Worm (Caenorhabditis elegans) whole organism, L2 larva: ENCODE measurements around the gene allo-1.
A peak's percentile ranks its signal among the peaks of the same experiment; 100 is the strongest.

Experiments
- F13H6.1 ChIP-seq: sonication (generic microtip); optimal IDR thresholded peaks from 2 replicates; lab custom pipeline; 2016; ENCODE audit warnings: missing genetic modification characterization, missing compliant biosample characterization
- R02D3.7 ChIP-seq: fragments of 150-350 bp; optimal IDR thresholded peaks from 2 replicates; lab custom pipeline; 2014; ENCODE audit warnings: missing biosample characterization, missing genetic modification characterization
- Y55F3AM.14 ChIP-seq: fragments of 200-800 bp; sonication (Bioruptor generic); optimal IDR thresholded peaks from 2 replicates; lab custom pipeline; 2018; ENCODE audit warnings: mild to moderate bottlenecking, missing genetic modification characterization, missing compliant biosample characterization
- ZK546.5 ChIP-seq: sonication (generic microtip); optimal IDR thresholded peaks from 2 replicates; lab custom pipeline; 2017; ENCODE audit warnings: missing biosample characterization, missing genetic modification characterization
- alr-1 ChIP-seq: fragments of 150-350 bp; optimal IDR thresholded peaks from 2 replicates; lab custom pipeline; 2014; ENCODE audit warnings: missing biosample characterization, missing genetic modification characterization
- aly-2 ChIP-seq: fragments of 150-350 bp; optimal IDR thresholded peaks from 2 replicates; lab custom pipeline; 2014; ENCODE audit warnings: missing biosample characterization, missing genetic modification characterization
- ceh-16 ChIP-seq: fragments of 150-350 bp; optimal IDR thresholded peaks from 2 replicates; lab custom pipeline; 2014; ENCODE audit warnings: missing biosample characterization, missing genetic modification characterization
- dmd-4 ChIP-seq: sonication (generic microtip); optimal IDR thresholded peaks from 2 replicates; lab custom pipeline; 2017; ENCODE audit warnings: missing biosample characterization, missing genetic modification characterization
- elt-1 ChIP-seq: fragments of 150-350 bp; optimal IDR thresholded peaks from 2 replicates; lab custom pipeline; 2014; ENCODE audit warnings: missing biosample characterization, missing genetic modification characterization
- fos-1 ChIP-seq: fragments of 150-350 bp; optimal IDR thresholded peaks from 2 replicates; lab custom pipeline; 2014; ENCODE audit warnings: missing biosample characterization, missing genetic modification characterization
- lin-11 ChIP-seq: fragments of 150-350 bp; sonication (generic microtip); optimal IDR thresholded peaks from 2 replicates; lab custom pipeline; 2014; ENCODE audit warnings: missing biosample characterization, missing genetic modification characterization, inconsistent platforms, mixed read lengths
- lin-13 ChIP-seq: fragments of 150-350 bp; optimal IDR thresholded peaks from 2 replicates; lab custom pipeline; 2014; ENCODE audit warnings: missing biosample characterization, missing genetic modification reagents, missing genetic modification characterization
- lin-39 ChIP-seq: fragments of 150-350 bp; optimal IDR thresholded peaks from 2 replicates; lab custom pipeline; 2014; ENCODE audit warnings: missing biosample characterization, missing genetic modification reagents, missing genetic modification characterization
- lsy-2 ChIP-seq, 2 experiments: fragments of 150-350 bp in 1 of 2; sonication (generic microtip) in 1 of 2; optimal IDR thresholded peaks; 2 replicates each; lab custom pipeline; 2014 to 2017; ENCODE audit warnings: missing biosample characterization in 2 of 2, missing genetic modification characterization in 2 of 2
- mab-5 ChIP-seq: fragments of 150-350 bp; optimal IDR thresholded peaks from 2 replicates; lab custom pipeline; 2014; ENCODE audit warnings: missing biosample characterization, missing genetic modification characterization
- mbf-1 ChIP-seq: sonication (generic microtip); optimal IDR thresholded peaks from 2 replicates; lab custom pipeline; 2017; ENCODE audit warnings: missing biosample characterization, missing genetic modification characterization
- nhr-11 ChIP-seq: fragments of 150-350 bp; optimal IDR thresholded peaks from 2 replicates; lab custom pipeline; 2014; ENCODE audit warnings: missing biosample characterization, missing genetic modification characterization
- nhr-12 ChIP-seq: fragments of 150-350 bp; optimal IDR thresholded peaks from 2 replicates; lab custom pipeline; 2014; ENCODE audit warnings: missing biosample characterization, missing genetic modification characterization
- nhr-129 ChIP-seq: fragments of 150-350 bp; optimal IDR thresholded peaks from 2 replicates; lab custom pipeline; 2014; ENCODE audit warnings: missing biosample characterization, missing genetic modification characterization
- nhr-21 ChIP-seq: fragments of 150-350 bp; optimal IDR thresholded peaks from 2 replicates; lab custom pipeline; 2014; ENCODE audit warnings: missing biosample characterization, missing genetic modification characterization
- nhr-23 ChIP-seq: fragments of 150-350 bp; optimal IDR thresholded peaks from 2 replicates; lab custom pipeline; 2014; ENCODE audit warnings: missing biosample characterization, missing genetic modification reagents, missing genetic modification characterization
- nhr-25 ChIP-seq: fragments of 150-350 bp; sonication (generic microtip); optimal IDR thresholded peaks from 3 replicates; lab custom pipeline; 2014; ENCODE audit warnings: missing biosample characterization, missing genetic modification characterization
- nhr-6 ChIP-seq: fragments of 150-350 bp; optimal IDR thresholded peaks from 2 replicates; lab custom pipeline; 2014; ENCODE audit warnings: missing biosample characterization, missing genetic modification characterization
- nhr-77 ChIP-seq: fragments of 150-350 bp; optimal IDR thresholded peaks from 2 replicates; lab custom pipeline; 2014; ENCODE audit warnings: missing biosample characterization, missing genetic modification characterization
- peb-1 ChIP-seq: fragments of 150-350 bp; optimal IDR thresholded peaks from 2 replicates; lab custom pipeline; 2014; ENCODE audit warnings: missing biosample characterization, missing genetic modification characterization
- sem-4 ChIP-seq: fragments of 150-350 bp; optimal IDR thresholded peaks from 2 replicates; lab custom pipeline; 2014; ENCODE audit warnings: missing biosample characterization, missing genetic modification reagents, missing genetic modification characterization
- sma-3 ChIP-seq: sonication (generic microtip); optimal IDR thresholded peaks from 2 replicates; lab custom pipeline; 2016; ENCODE audit warnings: missing genetic modification reagents, missing genetic modification characterization, missing compliant biosample characterization
- sma-9 ChIP-seq, 2 experiments: fragments of 150-350 bp in 1 of 2; sonication (generic microtip) in 1 of 2; optimal IDR thresholded peaks; 2 replicates each; lab custom pipeline; 2014 to 2016; ENCODE audit warnings: missing genetic modification characterization in 2 of 2, mild to moderate bottlenecking in 1 of 2, missing biosample characterization in 1 of 2, missing compliant biosample characterization in 1 of 2, missing genetic modification reagents in 1 of 2, moderate library complexity in 1 of 2
- snpc-4 ChIP-seq: fragments of 150-350 bp; optimal IDR thresholded peaks from 2 replicates; lab custom pipeline; 2014; ENCODE audit warnings: missing biosample characterization, missing genetic modification characterization
- unc-39 ChIP-seq: fragments of 150-350 bp; optimal IDR thresholded peaks from 2 replicates; lab custom pipeline; 2014; ENCODE audit warnings: missing biosample characterization, missing genetic modification characterization
- unc-55 ChIP-seq: fragments of 150-350 bp; sonication (generic microtip); optimal IDR thresholded peaks from 3 replicates; lab custom pipeline; 2014; ENCODE audit warnings: missing biosample characterization, missing genetic modification reagents, missing genetic modification characterization
- unc-62 ChIP-seq: fragments of 150-350 bp; optimal IDR thresholded peaks from 2 replicates; lab custom pipeline; 2014; ENCODE audit warnings: missing biosample characterization, missing genetic modification reagents, missing genetic modification characterization
- ztf-11 ChIP-seq: sonication (generic microtip); optimal IDR thresholded peaks from 2 replicates; lab custom pipeline; 2017; ENCODE audit warnings: missing biosample characterization, missing genetic modification characterization
- ztf-4 ChIP-seq: fragments of 150-350 bp; optimal IDR thresholded peaks from 2 replicates; lab custom pipeline; 2014; ENCODE audit warnings: missing biosample characterization, missing genetic modification characterization

The allo-1 gene

ce11 chrIV:10711729-10712128 is 14.9 kb upstream of the allo-1 start, which contains the start of gene glb-21:
Gene glb-21 (minus strand): TSS chrIV:10711794.
- no peak for TF ChIP-seq nhr-23 (tag; lab: Kevin White, UChicago)
- no peak for TF ChIP-seq F13H6.1 (tag; lab: Kevin White, UChicago)
- no peak for TF ChIP-seq dmd-4 (tag; lab: Kevin White, UChicago)
- TF ChIP-seq unc-55 (GFP tag; lab: Kevin White, UChicago) = no peak
- TF ChIP-seq lsy-2 (tag; optimal IDR thresholded peaks at IDR 0.05; lab: Kevin White, UChicago) = no peak
- no peak for TF ChIP-seq elt-1 (tag; lab: Kevin White, UChicago)
- TF ChIP-seq ceh-16 (tag; lab: Kevin White, UChicago) = no peak
- no peak for TF ChIP-seq unc-39 (tag; lab: Kevin White, UChicago)
- TF ChIP-seq R02D3.7 = no peak
- TF ChIP-seq nhr-11 (tag; lab: Kevin White, UChicago) = no peak
- no peak for TF ChIP-seq nhr-12 (tag; lab: Kevin White, UChicago)
- no peak for TF ChIP-seq snpc-4 (tag; lab: Kevin White, UChicago)
- no peak for TF ChIP-seq mbf-1 (tag; lab: Kevin White, UChicago)
- TF ChIP-seq ztf-4 (tag; lab: Kevin White, UChicago) = no peak
- TF ChIP-seq ztf-11 (tag; lab: Kevin White, UChicago) = no peak
- TF ChIP-seq nhr-25 = no peak
- no peak for TF ChIP-seq sma-3 (GFP tag; lab: Kevin White, UChicago)
- TF ChIP-seq, all 48 proteins: peak for 0

ce11 chrIV:10706090-10706489 is 9.2 kb upstream of the allo-1 start, which contains the start of gene R102.6:
Gene R102.6 (minus strand): TSS chrIV:10706190.
- no peak for TF ChIP-seq snpc-4 (tag; lab: Kevin White, UChicago)
- no peak for TF ChIP-seq ztf-4 (tag; lab: Kevin White, UChicago)
- no peak for TF ChIP-seq alr-1 (tag; lab: Kevin White, UChicago)
- TF ChIP-seq elt-1 (tag; lab: Kevin White, UChicago) = no peak
- TF ChIP-seq ZK546.5 (tag; lab: Kevin White, UChicago) = no peak
- TF ChIP-seq nhr-21 (tag; lab: Kevin White, UChicago) = no peak
- no peak for TF ChIP-seq lin-39

- TF ChIP-seq peb-1 = no peak
- TF ChIP-seq elt-1 (tag; lab: Kevin White, UChicago) = no peak
- TF ChIP-seq aly-2 = no peak
- no peak for TF ChIP-seq ZK546.5 (tag; lab: Kevin White, UChicago)
- no peak for TF ChIP-seq nhr-21 (tag; lab: Kevin White, UChicago)
- no peak for TF ChIP-seq mab-5 (tag; lab: Kevin White, UChicago)
- TF ChIP-seq snpc-4 (tag; lab: Kevin White, UChicago) = no peak
- TF ChIP-seq Y55F3AM.14 (GFP tag; lab: Kevin White, UChicago) = no peak
- TF ChIP-seq nhr-129 = no peak
- TF ChIP-seq sem-4 (tag; lab: Kevin White, UChicago) = no peak
- TF ChIP-seq unc-39 (tag; lab: Kevin White, UChicago) = no peak
- no peak for TF ChIP-seq dmd-4 (tag; lab: Kevin White, UChicago)
Observed at ce11 chrIV:10705176-10705575, 8.3 kb upstream of the allo-1 start, which contains the start of gene R102.10. Gene R102.10 (plus strand): TSS chrIV:10705476.

ce11 chrIV:10701866-10702458 is 5.1 kb upstream of the allo-1 start:
- TF ChIP-seq sma-9 (GFP tag; optimal IDR thresholded peaks at IDR 0.05; lab: Kevin White, UChicago) = peak; percentile 62
- no peak for TF ChIP-seq sma-9 (tag; optimal IDR thresholded peaks at IDR 0.05; lab: Kevin White, UChicago)
- peak; percentile 15 for TF ChIP-seq nhr-129
- peak; percentile 28 for TF ChIP-seq sma-3 (GFP tag; lab: Kevin White, UChicago)
- TF ChIP-seq fos-1 = peak; percentile 12
- no peak for TF ChIP-seq nhr-25
- TF ChIP-seq nhr-77 (tag; lab: Kevin White, UChicago) = no peak
- TF ChIP-seq lin-11 (tag; lab: Kevin White, UChicago) = no peak
- peak; percentile 60 for TF ChIP-seq nhr-21 (tag; lab: Kevin White, UChicago)
- no peak for TF ChIP-seq nhr-12 (tag; lab: Kevin White, UChicago)
- no peak for TF ChIP-seq unc-39 (tag; lab: Kevin White, UChicago)

DNA sequence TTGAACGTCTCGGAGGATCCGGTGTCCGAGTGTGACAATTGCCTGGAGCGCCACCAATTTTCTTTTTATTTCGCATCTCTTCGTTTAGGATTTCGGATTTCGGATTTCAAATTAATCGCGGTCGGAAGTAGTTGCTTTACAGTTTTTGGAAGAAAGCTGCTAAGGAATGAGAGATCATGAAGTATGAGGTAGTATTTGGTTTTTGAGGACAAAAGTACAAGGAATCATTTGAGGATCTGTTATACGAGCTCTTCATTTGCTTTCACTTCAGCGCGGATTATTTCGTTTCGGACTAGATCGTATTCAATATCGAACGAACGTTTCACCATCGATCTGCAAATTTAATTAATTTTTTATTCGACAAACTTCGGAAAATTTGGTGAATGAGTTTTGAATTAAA is 2.8 kb upstream of the allo-1 start, which contains the start of gene R102.11:
Gene R102.11 (minus strand): TSS at position 101 of the 400 bp plus-strand sequence.
- TF ChIP-seq ZK546.5 (tag; lab: Kevin White, UChicago) (no peak), mbf-1 (tag; lab: Kevin White, UChicago) (no peak), nhr-25 (no peak), unc-62 (GFP tag; lab: Kevin White, UChicago) (no peak), lsy-2 (tag; optimal IDR thresholded peaks at IDR 0.05; lab: Kevin White, UChicago) (no peak), mab-5 (tag; lab: Kevin White, UChicago) (no peak), nhr-6 (tag; lab: Kevin White, UChicago) (no peak), lin-13 (no peak), nhr-11 (tag; lab: Kevin White, UChicago) (no peak)
